Worm (Caenorhabditis elegans) whole organism, late embryonic: ENCODE measurements around the gene R31.2.

Experiments used
- F13H6.1 ChIP-seq: sonication (generic microtip); optimal IDR thresholded peaks from 2 replicates; lab custom pipeline; 2016; ENCODE audit warnings: missing genetic modification characterization, missing compliant biosample characterization
- T23F11.4 ChIP-seq: fragments of 200-800 bp; sonication (Bioruptor generic); optimal IDR thresholded peaks from 2 replicates; lab custom pipeline; 2018; ENCODE audit warnings: mild to moderate bottlenecking, missing genetic modification characterization, missing compliant biosample characterization
- Y22D7AL.16 ChIP-seq: sonication (generic microtip); optimal IDR thresholded peaks from 2 replicates; lab custom pipeline; 2016; ENCODE audit warnings: missing genetic modification characterization, missing compliant biosample characterization
- ceh-14 ChIP-seq: sonication (generic microtip); optimal IDR thresholded peaks from 2 replicates; lab custom pipeline; 2016; ENCODE audit warnings: missing genotype, missing genetic modification characterization, missing compliant biosample characterization
- ceh-2 ChIP-seq: sonication (generic microtip); optimal IDR thresholded peaks from 2 replicates; lab custom pipeline; 2016; ENCODE audit warnings: missing genotype, missing genetic modification characterization, missing compliant biosample characterization
- ceh-22 ChIP-seq: sonication (generic microtip); optimal IDR thresholded peaks from 2 replicates; lab custom pipeline; 2017; ENCODE audit warnings: missing biosample characterization, missing genetic modification characterization
- ceh-30 ChIP-seq: fragments of 150-350 bp; optimal IDR thresholded peaks from 2 replicates; lab custom pipeline; 2014; ENCODE audit warnings: missing biosample characterization, missing genetic modification characterization
- ceh-31 ChIP-seq: sonication (generic microtip); optimal IDR thresholded peaks from 2 replicates; lab custom pipeline; 2016; ENCODE audit warnings: missing genetic modification characterization, missing compliant biosample characterization
- ceh-34 ChIP-seq: sonication (generic microtip); optimal IDR thresholded peaks from 2 replicates; lab custom pipeline; 2016; ENCODE audit warnings: mild to moderate bottlenecking, missing genetic modification characterization, missing compliant biosample characterization
- ceh-45 ChIP-seq: fragments of 200-800 bp; sonication (Bioruptor generic); IDR thresholded peaks from 2 replicates; pipeline ENCODE4 v1.3.6; 2022; ENCODE audit warnings: missing genetic modification reagents, missing genetic modification characterization, missing compliant biosample characterization
- ceh-48 ChIP-seq: sonication (generic microtip); optimal IDR thresholded peaks from 2 replicates; lab custom pipeline; 2016; ENCODE audit warnings: missing genetic modification characterization, inconsistent platforms, missing compliant biosample characterization
- ceh-6 ChIP-seq: fragments of 200-800 bp; sonication (Bioruptor generic); optimal IDR thresholded peaks from 2 replicates; lab custom pipeline; 2018; ENCODE audit warnings: mild to moderate bottlenecking, missing genetic modification characterization, missing compliant biosample characterization
- che-1 ChIP-seq: sonication (generic microtip); optimal IDR thresholded peaks from 2 replicates; lab custom pipeline; 2016; ENCODE audit warnings: mild to moderate bottlenecking, missing genetic modification characterization, missing compliant biosample characterization
- dve-1 ChIP-seq: sonication (generic microtip); optimal IDR thresholded peaks from 2 replicates; lab custom pipeline; 2017; ENCODE audit warnings: antibody characterized with exemption, mild to moderate bottlenecking, missing genetic modification characterization, missing compliant biosample characterization
- fkh-10 ChIP-seq: fragments of 150-350 bp; optimal IDR thresholded peaks from 2 replicates; lab custom pipeline; 2014; ENCODE audit warnings: missing biosample characterization, missing genetic modification reagents, missing genetic modification characterization
- fkh-6 ChIP-seq: sonication (generic microtip); optimal IDR thresholded peaks from 2 replicates; lab custom pipeline; 2016; ENCODE audit warnings: missing genetic modification characterization, missing compliant biosample characterization
- gmeb-2 ChIP-seq: sonication (generic microtip); optimal IDR thresholded peaks from 2 replicates; lab custom pipeline; 2016; ENCODE audit warnings: missing genetic modification characterization, inconsistent platforms, missing compliant biosample characterization
- hlh-15 ChIP-seq: sonication (generic microtip); optimal IDR thresholded peaks from 2 replicates; lab custom pipeline; 2016; ENCODE audit warnings: missing genetic modification characterization, missing compliant biosample characterization
- hlh-30 ChIP-seq: sonication (generic microtip); optimal IDR thresholded peaks from 2 replicates; lab custom pipeline; 2017; ENCODE audit warnings: antibody characterized with exemption, missing genetic modification characterization, missing compliant biosample characterization; ENCODE audit not compliant: insufficient read depth
- hlh-8 ChIP-seq: sonication (generic microtip); optimal IDR thresholded peaks from 2 replicates; lab custom pipeline; 2016; ENCODE audit warnings: missing genotype, missing genetic modification characterization, missing compliant biosample characterization
- lim-6 ChIP-seq: sonication (generic microtip); optimal IDR thresholded peaks from 2 replicates; lab custom pipeline; 2016; ENCODE audit warnings: missing genetic modification characterization, missing compliant biosample characterization
- lin-11 ChIP-seq: fragments of 200-800 bp; sonication (Bioruptor generic); optimal IDR thresholded peaks from 2 replicates; lab custom pipeline; 2018; ENCODE audit warnings: mild to moderate bottlenecking, missing genetic modification characterization, missing compliant biosample characterization
- madf-2 ChIP-seq: sonication (generic microtip); optimal IDR thresholded peaks from 2 replicates; lab custom pipeline; 2017; ENCODE audit warnings: missing genetic modification characterization, missing compliant biosample characterization
- mec-3 ChIP-seq: sonication (generic microtip); optimal IDR thresholded peaks from 2 replicates; lab custom pipeline; 2016; ENCODE audit warnings: borderline replicate concordance, missing genetic modification characterization, missing compliant biosample characterization
- nfya-1 ChIP-seq: sonication (generic microtip); optimal IDR thresholded peaks from 2 replicates; lab custom pipeline; 2017; ENCODE audit warnings: missing genetic modification characterization, mild to moderate bottlenecking, missing compliant biosample characterization, antibody characterized with exemption, moderate library complexity
- nhr-11 ChIP-seq: fragments of 150-350 bp; optimal IDR thresholded peaks from 2 replicates; lab custom pipeline; 2014; ENCODE audit warnings: missing biosample characterization, missing genetic modification characterization
- nhr-232 ChIP-seq: sonication (generic microtip); optimal IDR thresholded peaks from 2 replicates; lab custom pipeline; 2016; ENCODE audit warnings: missing genetic modification characterization, missing compliant biosample characterization
- odd-2 ChIP-seq: sonication (generic microtip); optimal IDR thresholded peaks from 2 replicates; lab custom pipeline; 2017; ENCODE audit warnings: antibody characterized with exemption, mild to moderate bottlenecking, missing genetic modification characterization, missing compliant biosample characterization
- pat-9 ChIP-seq: fragments of 200-800 bp; sonication (Bioruptor generic); optimal IDR thresholded peaks from 2 replicates; lab custom pipeline; 2018; ENCODE audit warnings: mild to moderate bottlenecking, missing genetic modification characterization, moderate library complexity, missing compliant biosample characterization
- pha-2 ChIP-seq: sonication (generic microtip); optimal IDR thresholded peaks from 2 replicates; lab custom pipeline; 2017; ENCODE audit warnings: mild to moderate bottlenecking, missing genetic modification characterization, missing compliant biosample characterization
- pqm-1 ChIP-seq: sonication (generic microtip); optimal IDR thresholded peaks from 2 replicates; lab custom pipeline; 2016; ENCODE audit warnings: missing genetic modification characterization, missing compliant biosample characterization
- pros-1 ChIP-seq: fragments of 150-350 bp; optimal IDR thresholded peaks from 2 replicates; lab custom pipeline; 2014; ENCODE audit warnings: missing biosample characterization, missing genetic modification reagents, missing genetic modification characterization
- ref-2 ChIP-seq: sonication (generic microtip); optimal IDR thresholded peaks from 2 replicates; lab custom pipeline; 2016; ENCODE audit warnings: missing genetic modification characterization, missing compliant biosample characterization
- rnt-1 ChIP-seq: sonication (generic microtip); optimal IDR thresholded peaks from 2 replicates; lab custom pipeline; 2016; ENCODE audit warnings: missing genetic modification characterization, missing compliant biosample characterization
- sdc-2 ChIP-seq: sonication (generic microtip); optimal IDR thresholded peaks from 2 replicates; lab custom pipeline; 2016; ENCODE audit warnings: missing genotype, missing genetic modification characterization, missing compliant biosample characterization
- sox-2 ChIP-seq: fragments of 200-800 bp; sonication (Bioruptor generic); IDR thresholded peaks from 2 replicates; pipeline ENCODE4 v1.3.6; 2022; ENCODE audit warnings: missing genetic modification reagents, missing genetic modification characterization, missing compliant biosample characterization
- sox-4 ChIP-seq: sonication (generic microtip); optimal IDR thresholded peaks from 2 replicates; lab custom pipeline; 2017; ENCODE audit warnings: mild to moderate bottlenecking, missing genetic modification characterization, inconsistent platforms, missing compliant biosample characterization
- unc-3 ChIP-seq, 2 experiments: fragments of 200-800 bp in 1 of 2; sonication (Bioruptor generic) in 1 of 2; sonication (generic microtip) in 1 of 2; conservative IDR thresholded peaks in 1 of 2; optimal IDR thresholded peaks in 1 of 2; 2 replicates each; pipeline versions ENCODE4 v1.3.6 to Lab custom; 2016 to 2022; ENCODE audit warnings: missing compliant biosample characterization in 2 of 2, missing genetic modification characterization in 2 of 2, missing genetic modification reagents in 1 of 2

R31.2 gene

ce11 chrV:11901260-11901659 is 16.1 kb upstream of the R31.2 start:
- TF ChIP-seq hlh-30 (no peak), ceh-22 (tag; lab: Kevin White, UChicago) (no peak), ceh-6 (GFP tag; lab: Kevin White, UChicago) (no peak), che-1 (no peak), ceh-30 (no peak), ref-2 (tag; lab: Kevin White, UChicago) (no peak), hlh-15 (no peak), madf-2 (tag; lab: Kevin White, UChicago) (no peak), ceh-2 (no peak), odd-2 (tag; lab: Kevin White, UChicago) (no peak), T23F11.4 (GFP tag; lab: Kevin White, UChicago) (no peak), hlh-8 (tag; lab: Kevin White, UChicago) (no peak), mec-3 (no peak)

ce11 chrV:11902161-11902560 is 15.2 kb upstream of the R31.2 start:
- TF ChIP-seq lim-6 (tag; lab: Kevin White, UChicago) (no peak), sdc-2 (tag; lab: Kevin White, UChicago) (no peak), dve-1 (tag; lab: Kevin White, UChicago) (no peak), ceh-45 (GFP tag; lab: Robert Waterston, UW) (no peak), lin-11 (no peak), ceh-30 (no peak), ceh-14 (tag; lab: Kevin White, UChicago) (no peak), Y22D7AL.16 (tag; lab: Kevin White, UChicago) (no peak), pros-1 (tag; lab: Kevin White, UChicago) (no peak), pat-9 (tag; lab: Kevin White, UChicago) (no peak), ceh-34 (tag; lab: Kevin White, UChicago) (no peak), fkh-6 (no peak), ceh-31 (tag; lab: Kevin White, UChicago) (no peak), nhr-11 (tag; lab: Kevin White, UChicago) (no peak), nhr-232 (no peak), gmeb-2 (no peak), rnt-1 (tag; lab: Kevin White, UChicago) (no peak), ceh-6 (GFP tag; lab: Kevin White, UChicago) (no peak)
- TF ChIP-seq, all 69 proteins: peak for 0

DNA sequence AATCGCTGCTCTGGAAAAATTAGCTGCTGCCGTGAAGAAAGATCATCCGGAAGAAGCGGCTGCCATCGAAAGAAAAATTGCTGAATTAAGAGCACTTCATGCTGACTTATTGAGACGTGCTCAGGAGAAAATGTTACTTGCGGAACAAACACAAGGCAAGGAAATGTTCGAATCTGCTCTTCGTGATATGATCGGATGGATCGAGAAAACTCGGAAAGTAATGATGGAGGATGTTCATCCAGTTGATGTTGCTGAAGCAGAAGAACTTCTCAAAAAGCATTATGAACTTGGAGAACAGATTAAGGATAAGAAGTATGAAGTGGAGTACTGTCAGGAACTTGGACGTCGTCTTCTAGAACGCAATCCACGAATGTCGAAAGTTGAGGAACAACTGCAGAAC is 11.4 kb upstream of the R31.2 start:
- TF ChIP-seq sox-4 (tag; lab: Kevin White, UChicago), result no peak
- TF ChIP-seq unc-3 (GFP tag; conservative IDR thresholded peaks at IDR 0.05; lab: Robert Waterston, UW), result no peak
- no peak for TF ChIP-seq unc-3 (tag; optimal IDR thresholded peaks at IDR 0.05; lab: Kevin White, UChicago)
- TF ChIP-seq ceh-48 (tag; lab: Kevin White, UChicago), result no peak
- TF ChIP-seq ref-2 (tag; lab: Kevin White, UChicago), result no peak

ce11 chrV:11913283-11913682 is 4.1 kb upstream of the R31.2 start:
- no peak for TF ChIP-seq pqm-1
- no peak for TF ChIP-seq sox-2 (GFP tag; lab: Robert Waterston, UW)
- no peak for TF ChIP-seq fkh-10 (GFP tag; lab: Kevin White, UChicago)
- no peak for TF ChIP-seq pha-2 (tag; lab: Kevin White, UChicago)
- TF ChIP-seq Y22D7AL.16 (tag; lab: Kevin White, UChicago), result no peak

- TF ChIP-seq pha-2 (tag; lab: Kevin White, UChicago), result no peak
- no peak for TF ChIP-seq nfya-1 (tag; lab: Kevin White, UChicago)
- no peak for TF ChIP-seq F13H6.1
- TF ChIP-seq lim-6 (tag; lab: Kevin White, UChicago), result no peak
- TF ChIP-seq gmeb-2, result no peak
- no peak for TF ChIP-seq fkh-6
- TF ChIP-seq ref-2 (tag; lab: Kevin White, UChicago), result no peak
- TF ChIP-seq, all 69 proteins: peak for 0
Measured at ce11 chrV:11919639-11920038, 2.3 kb downstream of the R31.2 start.
